Fruit fly (Drosophila melanogaster): ENCODE results near the gene Fbp2.

The Fbp2 gene

DNA sequence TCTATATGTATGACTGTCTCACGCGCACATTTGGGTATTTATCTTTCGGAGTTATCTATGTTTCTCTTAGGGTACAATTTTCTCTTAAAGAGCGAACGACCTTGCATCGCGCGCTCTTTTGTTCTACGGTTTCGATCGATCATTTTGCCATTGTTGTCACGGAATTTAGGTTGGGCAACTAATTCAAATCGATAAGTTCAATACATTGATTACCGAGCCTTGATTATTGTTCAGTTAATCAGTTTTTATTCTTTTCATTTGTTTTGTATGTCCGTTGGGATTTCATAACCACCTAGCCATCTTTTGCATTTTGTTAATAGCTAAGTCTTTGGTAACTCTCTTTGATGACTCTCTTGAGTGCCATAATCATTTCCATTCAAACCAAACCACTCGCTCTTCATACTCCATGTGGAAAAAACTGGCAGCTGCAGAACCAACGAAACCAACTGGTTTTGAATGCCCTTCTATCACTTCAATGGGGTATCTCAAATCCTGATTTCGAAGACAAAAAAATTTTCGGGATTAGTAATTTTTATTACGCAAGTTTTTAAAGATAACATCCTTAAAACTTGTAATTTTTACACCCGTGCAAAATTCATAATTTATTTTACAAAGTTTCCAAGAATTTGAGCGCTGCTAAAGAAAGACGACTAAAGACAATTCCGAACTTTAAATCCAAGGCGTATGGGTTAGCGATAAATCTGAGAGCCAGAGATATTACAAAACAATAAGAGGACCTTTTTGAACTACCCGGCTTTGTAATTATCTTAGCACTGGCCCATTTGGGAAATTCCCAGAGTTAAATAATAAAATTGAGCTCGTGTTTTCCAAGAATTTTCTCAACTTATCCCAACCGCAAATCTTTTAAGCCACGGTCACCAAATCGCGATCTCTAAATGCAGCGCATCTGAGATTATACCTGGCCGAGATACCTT, 22.0 kb downstream of the Fbp2 start:
- peak; percentile 9 to 19 for TF ChIP-seq dl (GFP tag; optimal IDR thresholded peaks at IDR 0.05; ENCODE audit: insufficient read depth in 1 of 2, partially characterized antibody in 2 of 2)
- TF ChIP-seq psq (GFP tag; optimal IDR thresholded peaks at IDR 0.05) = peak; percentile 33
- peak in 1 of 2 experiments; percentile 10 for TF ChIP-seq foxo (GFP tag; optimal IDR thresholded peaks at IDR 0.05)
- TF ChIP-seq ey (GFP tag; optimal IDR thresholded peaks at IDR 0.05) = peak; percentile 46
- peak; percentile 19 for TF ChIP-seq HLH106 (tag; optimal IDR thresholded peaks at IDR 0.05)
- no peak for TF ChIP-seq sv (GFP tag; optimal IDR thresholded peaks at IDR 0.05)
- TF ChIP-seq Jra (GFP tag; optimal IDR thresholded peaks at IDR 0.05) = no peak
- TF ChIP-seq fru (GFP tag; optimal IDR thresholded peaks at IDR 0.05) = peak; percentile 41
- peak; percentile 34 for TF ChIP-seq CrebA (GFP tag; optimal IDR thresholded peaks at IDR 0.05; ENCODE audit: borderline replicate concordance)
- TF ChIP-seq Myc (optimal IDR thresholded peaks at IDR 0.05) = peak; percentile 71
- TF ChIP-seq Hr83 (GFP tag; optimal IDR thresholded peaks at IDR 0.05; ENCODE audit: poor library complexity, severe bottlenecking) = no peak
- no peak for TF ChIP-seq br (GFP tag; optimal IDR thresholded peaks at IDR 0.05)

DNA sequence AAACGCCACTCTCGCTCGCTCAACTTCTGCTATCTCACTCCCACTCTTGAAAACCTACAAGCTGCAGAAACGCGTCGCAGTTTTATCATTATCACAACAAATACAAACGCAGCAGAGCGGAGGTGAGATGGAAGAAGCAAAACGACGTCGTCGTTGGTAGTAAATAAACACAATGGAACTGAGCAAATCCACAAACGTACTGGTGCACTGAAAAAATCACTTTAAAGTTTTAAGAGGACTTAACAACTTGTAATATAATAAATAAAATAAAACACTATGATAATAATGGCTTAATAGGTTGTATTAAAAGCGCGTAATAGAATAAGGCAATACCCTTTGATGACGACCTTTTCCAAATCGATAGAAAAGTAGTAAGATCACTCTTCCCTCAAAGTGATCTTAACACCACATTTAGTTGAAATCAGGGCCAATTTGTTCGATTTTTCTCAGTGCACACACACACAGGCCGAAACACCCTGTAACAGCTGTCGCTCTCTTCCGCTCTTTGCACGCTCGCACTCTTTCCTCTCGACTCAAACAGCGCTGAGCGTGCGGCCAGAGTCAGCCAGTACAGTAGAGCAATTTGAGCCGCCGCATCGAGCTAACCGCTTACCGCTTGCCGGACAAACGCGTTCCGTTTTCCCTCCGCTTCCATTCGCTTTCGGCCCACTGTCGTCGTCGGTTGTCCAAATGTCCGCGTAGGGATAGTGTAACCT, 22.8 kb downstream of the Fbp2 start:
- TF ChIP-seq Mio (GFP tag; optimal IDR thresholded peaks at IDR 0.05) = peak; percentile 15
- no peak for TF ChIP-seq lola (GFP tag; optimal IDR thresholded peaks at IDR 0.05)
- TF ChIP-seq Hnf4 (GFP tag; optimal IDR thresholded peaks at IDR 0.05) = peak; percentile 88
- peak; percentile 96 for TF ChIP-seq brk (GFP tag; optimal IDR thresholded peaks at IDR 0.05)
- TF ChIP-seq usp (GFP tag; optimal IDR thresholded peaks at IDR 0.05) = no peak
- peak; percentile 76 for TF ChIP-seq dsf (GFP tag; optimal IDR thresholded peaks at IDR 0.05; ENCODE audit: borderline replicate concordance)
- TF ChIP-seq Hr78 (GFP tag; optimal IDR thresholded peaks at IDR 0.05) = no peak
- TF ChIP-seq sv (GFP tag; optimal IDR thresholded peaks at IDR 0.05) = peak; percentile 94
- no peak for TF ChIP-seq jim (GFP tag; optimal IDR thresholded peaks at IDR 0.05)
- TF ChIP-seq ey (GFP tag; optimal IDR thresholded peaks at IDR 0.05) = peak; percentile 95
- peak; percentile 94 for TF ChIP-seq h (GFP tag; optimal IDR thresholded peaks at IDR 0.05)
- TF ChIP-seq tai (GFP tag; optimal IDR thresholded peaks at IDR 0.05) = peak; percentile 88
- peak; percentile 53 for TF ChIP-seq GATAd (GFP tag; optimal IDR thresholded peaks at IDR 0.05)
- TF ChIP-seq psq (GFP tag; optimal IDR thresholded peaks at IDR 0.05) = peak; percentile 96
- TF ChIP-seq CG32264 (GFP tag; optimal IDR thresholded peaks at IDR 0.05) = peak; percentile 69
- peak in 1 of 2 experiments; percentile 99 for TF ChIP-seq foxo (GFP tag; optimal IDR thresholded peaks at IDR 0.05)
- peak; percentile 85 for TF ChIP-seq woc (GFP tag; optimal IDR thresholded peaks at IDR 0.05)
- peak; percentile 88 for TF ChIP-seq br (GFP tag; optimal IDR thresholded peaks at IDR 0.05)
- peak; percentile 98 for TF ChIP-seq HLH106 (tag; optimal IDR thresholded peaks at IDR 0.05)
- TF ChIP-seq CrebA (GFP tag; optimal IDR thresholded peaks at IDR 0.05; ENCODE audit: borderline replicate concordance) = peak; percentile 85
- peak; percentile 67 for TF ChIP-seq Vsx2 (GFP tag; optimal IDR thresholded peaks at IDR 0.05; ENCODE audit: partially characterized antibody)
- peak; percentile 97 for TF ChIP-seq CG9705 (GFP tag; optimal IDR thresholded peaks at IDR 0.05)
- TF ChIP-seq sage (GFP tag; optimal IDR thresholded peaks at IDR 0.05) = peak; percentile 86
- peak; percentile 92 for TF ChIP-seq Dfd (GFP tag; optimal IDR thresholded peaks at IDR 0.05)
- peak; percentile 79 for TF ChIP-seq Rel (GFP tag; optimal IDR thresholded peaks at IDR 0.05)
- TF ChIP-seq Rel (tag; optimal IDR thresholded peaks at IDR 0.05) = peak; percentile 82
- TF ChIP-seq pan (optimal IDR thresholded peaks at IDR 0.05) = no peak
- TF ChIP-seq N (GFP tag; optimal IDR thresholded peaks at IDR 0.05) = no peak
- peak; percentile 99 for TF ChIP-seq Sp1 (GFP tag; optimal IDR thresholded peaks at IDR 0.05)
- peak; percentile 98 for TF ChIP-seq OdsH (GFP tag; optimal IDR thresholded peaks at IDR 0.05)
- peak; percentile 96 for TF ChIP-seq dmrt93B (GFP tag; optimal IDR thresholded peaks at IDR 0.05)
- peak; percentile 67 to 90 for TF ChIP-seq dl (GFP tag; optimal IDR thresholded peaks at IDR 0.05; ENCODE audit: insufficient read depth in 1 of 2, partially characterized antibody in 2 of 2)
- peak; percentile 92 for TF ChIP-seq fru (GFP tag; optimal IDR thresholded peaks at IDR 0.05)
- peak; percentile 37 for TF ChIP-seq Jra (GFP tag; optimal IDR thresholded peaks at IDR 0.05)
- peak; percentile 84 for TF ChIP-seq Hr83 (GFP tag; optimal IDR thresholded peaks at IDR 0.05; ENCODE audit: poor library complexity, severe bottlenecking)
- no peak for TF ChIP-seq Abd-B (GFP tag; optimal IDR thresholded peaks at IDR 0.05)
- peak; percentile 94 for TF ChIP-seq rgr (GFP tag; optimal IDR thresholded peaks at IDR 0.05)
- peak; percentile 91 for TF ChIP-seq Dif (GFP tag; optimal IDR thresholded peaks at IDR 0.05; ENCODE audit: partially characterized antibody)
- TF ChIP-seq Myc (optimal IDR thresholded peaks at IDR 0.05) = no peak
